Fruit fly (Drosophila melanogaster): Measurements from ENCODE around the gene CG42752.

The CG42752 gene

dm6 chr2L:18717365-18718011 lies 22.4 kb downstream of the CG42752 start (continued):
- TF ChIP-seq CG6813 (GFP tag; optimal IDR thresholded peaks at IDR 0.05) (peak; percentile 51), yki (optimal IDR thresholded peaks at IDR 0.05) (no peak), CG9797 (GFP tag; optimal IDR thresholded peaks at IDR 0.05) (no peak), Asciz (GFP tag; optimal IDR thresholded peaks at IDR 0.05) (peak; percentile 50), CG30403 (GFP tag; optimal IDR thresholded peaks at IDR 0.05) (peak; percentile 11), MTF-1 (GFP tag; optimal IDR thresholded peaks at IDR 0.05; ENCODE audit: borderline replicate concordance) (peak; percentile 5), CG11456 (GFP tag; IDR thresholded peaks at IDR 0.05) (peak; percentile 34; the same call in 1 of the 3 replicates), CG7987 (GFP tag; optimal IDR thresholded peaks at IDR 0.05) (peak; percentile 51), CG17802 (tag; optimal IDR thresholded peaks at IDR 0.05) (no peak), CG6689 (GFP tag; IDR thresholded peaks at IDR 0.05) (0 out of 2 replicates have a peak, but pooled peaks have one; percentile 24), aop (GFP tag; IDR thresholded peaks at IDR 0.05) (0 out of 2 replicates have a peak, but pooled peaks have one; percentile 34), gcm2 (GFP tag; optimal IDR thresholded peaks at IDR 0.05) (no peak), CG12219 (GFP tag; optimal IDR thresholded peaks at IDR 0.05) (peak; percentile 24), Jarid2 (GFP tag; optimal IDR thresholded peaks at IDR 0.05) (peak; percentile 2), pan (optimal IDR thresholded peaks at IDR 0.05) (no peak), pan (GFP tag; optimal IDR thresholded peaks at IDR 0.05 in 1 of 2, IDR thresholded peaks at IDR 0.05 in 1 of 2) (peak in 1 of 2 experiments; percentile 30), CG10321 (GFP tag; IDR thresholded peaks at IDR 0.05) (0 out of 2 replicates have a peak, but pooled peaks have one; percentile 8), caup (GFP tag; optimal IDR thresholded peaks at IDR 0.05; ENCODE audit: severe bottlenecking) (peak; percentile 18), bcd (GFP tag; optimal IDR thresholded peaks at IDR 0.05) (peak; percentile 25), Rfx (GFP tag; IDR thresholded peaks at IDR 0.05) (peak; percentile 19; the same call in 1 of the 2 replicates), E2f2 (GFP tag; IDR thresholded peaks at IDR 0.05) (0 out of 2 replicates have a peak, but pooled peaks have one; percentile 10), CG2875 (GFP tag; optimal IDR thresholded peaks at IDR 0.05) (peak; percentile 45), sob (GFP tag; IDR thresholded peaks at IDR 0.05) (0 out of 2 replicates have a peak, but pooled peaks have one; percentile 25), grn (GFP tag; optimal IDR thresholded peaks at IDR 0.05) (peak; percentile 45), CG32772 (GFP tag; IDR thresholded peaks at IDR 0.05) (no peak), mld (GFP tag; IDR thresholded peaks at IDR 0.05; ENCODE audit: partially characterized antibody) (no peak), Ets65A (GFP tag) (peak; percentile 87), Hmr (GFP tag; optimal IDR thresholded peaks at IDR 0.05) (peak; percentile 9), crol (GFP tag; IDR thresholded peaks at IDR 0.05) (peak; percentile 74), grau (tag; optimal IDR thresholded peaks at IDR 0.05) (peak; percentile 30), Hand (GFP tag; optimal IDR thresholded peaks at IDR 0.05) (no peak), sc (optimal IDR thresholded peaks at IDR 0.05) (no peak), sc (GFP tag; optimal IDR thresholded peaks at IDR 0.05) (no peak), CG4730 (GFP tag; IDR thresholded peaks at IDR 0.05) (no peak), bsh (GFP tag; optimal IDR thresholded peaks at IDR 0.05) (peak in 1 of 2 experiments; percentile 0), sens (GFP tag) (peak; percentile 54), Xbp1 (GFP tag; optimal IDR thresholded peaks at IDR 0.05) (peak; percentile 1), CG5180 (GFP tag; optimal IDR thresholded peaks at IDR 0.05) (peak; percentile 5), gem (tag; optimal IDR thresholded peaks at IDR 0.05) (peak; percentile 15), jing (GFP tag; optimal IDR thresholded peaks at IDR 0.05) (peak; percentile 19), tgo (GFP tag; IDR thresholded peaks at IDR 0.05) (no peak), kni (GFP tag; optimal IDR thresholded peaks at IDR 0.05) (peak; percentile 36), CoRest (tag; optimal IDR thresholded peaks at IDR 0.05) (no peak), Deaf1 (tag; optimal IDR thresholded peaks at IDR 0.05) (peak; percentile 43), CG1529 (GFP tag; optimal IDR thresholded peaks at IDR 0.05) (peak; percentile 11), fd64A (GFP tag; optimal IDR thresholded peaks at IDR 0.05) (no peak), CG2712 (tag; optimal IDR thresholded peaks at IDR 0.05) (peak; percentile 31), Pdp1 (GFP tag; optimal IDR thresholded peaks at IDR 0.05) (peak in 1 of 2 experiments; percentile 73), BtbVII (GFP tag; optimal IDR thresholded peaks at IDR 0.05) (peak; percentile 47)

Data from whole organism, embryonic.